Worm (Caenorhabditis elegans) whole organism, L1 larva: Measurements from ENCODE around the gene nhr-38.

ENCODE experiments used
- aha-1 ChIP-seq: fragments of 150-350 bp; optimal IDR thresholded peaks from 2 replicates; lab custom pipeline; 2014; ENCODE audit warnings: missing biosample characterization, missing genetic modification characterization
- ceh-82 ChIP-seq, 3 experiments: fragments of 150-350 bp in 1 of 3; sonication (generic microtip) in 2 of 3; optimal IDR thresholded peaks; 2 replicates each; lab custom pipeline; 2014 to 2017; ENCODE audit warnings: missing biosample characterization in 3 of 3, missing genetic modification characterization in 3 of 3
- egl-27 ChIP-seq, 2 experiments: fragments of 150-350 bp in 1 of 2; sonication (generic microtip); optimal IDR thresholded peaks; 3 replicates each; lab custom pipeline; 2017 to 2018; ENCODE audit warnings: missing biosample characterization in 2 of 2, missing genetic modification characterization in 2 of 2, missing genetic modification reagents in 2 of 2
- elt-3 ChIP-seq, 6 experiments: fragments of 150-350 bp in 1 of 6; sonication (generic microtip); optimal IDR thresholded peaks; 2 replicates each; lab custom pipeline; 2017 to 2018; ENCODE audit warnings: missing biosample characterization in 6 of 6, missing genetic modification characterization in 6 of 6, inconsistent platforms in 1 of 6
- fos-1 ChIP-seq: fragments of 150-350 bp; optimal IDR thresholded peaks from 2 replicates; lab custom pipeline; 2014; ENCODE audit warnings: missing biosample characterization, missing genetic modification characterization
- lin-39 ChIP-seq: fragments of 150-350 bp; optimal IDR thresholded peaks from 2 replicates; lab custom pipeline; 2014; ENCODE audit warnings: missing biosample characterization, missing genetic modification reagents, missing genetic modification characterization
- lir-3 ChIP-seq: sonication (generic microtip); optimal IDR thresholded peaks from 2 replicates; lab custom pipeline; 2016; ENCODE audit warnings: mild to moderate bottlenecking, missing genetic modification characterization, moderate library complexity, missing compliant biosample characterization; ENCODE audit not compliant: poor library complexity
- lsy-2 ChIP-seq, 2 experiments: fragments of 150-350 bp; optimal IDR thresholded peaks; 2 replicates each; lab custom pipeline; 2014; ENCODE audit warnings: missing biosample characterization in 2 of 2, missing genetic modification characterization in 2 of 2
- nhr-11 ChIP-seq: fragments of 150-350 bp; optimal IDR thresholded peaks from 2 replicates; lab custom pipeline; 2014; ENCODE audit warnings: missing biosample characterization, missing genetic modification characterization
- nhr-12 ChIP-seq: sonication (generic microtip); optimal IDR thresholded peaks from 2 replicates; lab custom pipeline; 2017; ENCODE audit warnings: missing biosample characterization, missing genetic modification characterization
- nhr-76 ChIP-seq: sonication (generic microtip); optimal IDR thresholded peaks from 2 replicates; lab custom pipeline; 2017; ENCODE audit warnings: missing biosample characterization, missing genetic modification characterization
- pqm-1 ChIP-seq: sonication (generic microtip); optimal IDR thresholded peaks from 3 replicates; lab custom pipeline; 2017; ENCODE audit warnings: missing biosample characterization, missing genetic modification characterization
- sox-4 ChIP-seq: sonication (generic microtip); optimal IDR thresholded peaks from 2 replicates; lab custom pipeline; 2016; ENCODE audit warnings: missing genetic modification characterization, missing compliant biosample characterization
- sup-37 ChIP-seq: fragments of 200-800 bp; sonication (Bioruptor generic); optimal IDR thresholded peaks from 2 replicates; lab custom pipeline; 2018; ENCODE audit warnings: mild to moderate bottlenecking, missing genetic modification characterization, missing compliant biosample characterization

DNA sequence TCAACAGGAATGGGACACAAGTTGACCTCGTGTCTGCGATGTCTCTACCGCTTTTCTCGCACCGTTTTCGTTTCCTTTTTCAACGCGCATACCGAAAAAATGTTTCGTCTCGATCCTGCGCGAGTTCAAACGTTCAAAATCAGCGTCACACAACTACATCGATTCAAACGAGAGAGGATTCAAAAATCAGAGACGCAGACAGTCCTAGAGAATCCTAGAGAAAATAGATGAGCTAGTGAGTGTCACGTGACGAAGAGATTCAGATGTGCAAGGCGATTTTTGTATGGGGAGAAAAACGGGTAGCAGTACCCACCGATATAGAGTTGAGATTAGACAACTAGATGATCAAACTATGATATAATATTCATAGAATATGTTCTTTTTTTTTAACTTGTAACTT lies 40.0 kb upstream of the nhr-38 start:
- peak; percentile 19 for TF ChIP-seq lir-3 (tag; lab: Kevin White, UChicago)
- peak in 2 of 3 experiments; percentile 1 to 31 for TF ChIP-seq ceh-82 (tag; optimal IDR thresholded peaks at IDR 0.05; lab: Kevin White, UChicago)
- no peak for TF ChIP-seq fos-1 (tag; lab: Kevin White, UChicago)
- no peak for TF ChIP-seq pqm-1 (tag; lab: Kevin White, UChicago)
- TF ChIP-seq nhr-76, result no peak
- no peak for TF ChIP-seq nhr-12 (tag; lab: Kevin White, UChicago)
- TF ChIP-seq lsy-2 (tag; optimal IDR thresholded peaks at IDR 0.05; lab: Kevin White, UChicago), result peak; percentile 35 to 70
- no peak for TF ChIP-seq egl-27 (tag; optimal IDR thresholded peaks at IDR 0.05; lab: Kevin White, UChicago)
- TF ChIP-seq aha-1 (tag; lab: Kevin White, UChicago), result no peak
- TF ChIP-seq lin-39 (tag; lab: Kevin White, UChicago), result peak; percentile 30
- peak; percentile 7 for TF ChIP-seq nhr-11 (tag; lab: Kevin White, UChicago)
- no peak for TF ChIP-seq sox-4 (tag; lab: Kevin White, UChicago)
- peak in 2 of 6 experiments; percentile 2 to 68 for TF ChIP-seq elt-3 (tag; optimal IDR thresholded peaks at IDR 0.05; lab: Kevin White, UChicago)
- TF ChIP-seq sup-37 (GFP tag; lab: Kevin White, UChicago), result no peak
